Worm (Caenorhabditis elegans): ENCODE results near the gene cfim-2.

ce11 chrIV:8943430-8943829, 17.3 kb downstream of the cfim-2 start:
- no peak for TF ChIP-seq ama-1 (optimal IDR thresholded peaks at IDR 0.05)
- TF ChIP-seq sea-1 (GFP tag; conservative IDR thresholded peaks at IDR 0.05), result no peak
- TF ChIP-seq tra-4 (tag; optimal IDR thresholded peaks at IDR 0.05), result no peak
- no peak for TF ChIP-seq scrt-1 (GFP tag; IDR thresholded peaks at IDR 0.05)
- TF ChIP-seq tbx-37 (GFP tag; conservative IDR thresholded peaks at IDR 0.05), result no peak
